Worm (Caenorhabditis elegans) whole organism, L4/young adult: ENCODE results near the gene lurp-2.

Experiments
- dao-5 ChIP-seq: sonication (generic microtip); optimal IDR thresholded peaks from 2 replicates; lab custom pipeline; 2016; ENCODE audit warnings: missing genotype, missing genetic modification characterization, moderate library complexity, missing compliant biosample characterization
- him-1 ChIP-seq: sonication (generic microtip); optimal IDR thresholded peaks from 2 replicates; lab custom pipeline; 2016; ENCODE audit warnings: missing genotype, missing genetic modification reagents, missing genetic modification characterization, missing compliant biosample characterization

- no peak for TF ChIP-seq him-1 (tag; lab: Kevin White, UChicago)
- TF ChIP-seq dao-5 (tag; lab: Kevin White, UChicago): no peak
These were observed 24.8 kb upstream of the lurp-2 start, which contains the start of gene srd-19 for ce11 chrV:13428660-13429059.
